Fruit fly (Drosophila melanogaster) whole organism, larva: ENCODE data around the gene CG31674.

Experiments
- noc ChIP-seq: fragments of 200-800 bp; sonication (Bioruptor generic); optimal IDR thresholded peaks from 3 replicates; lab custom pipeline; 2019; ENCODE audit warnings: missing biosample characterization, mild to moderate bottlenecking, missing genetic modification characterization, moderate library complexity

Gene CG31674

DNA sequence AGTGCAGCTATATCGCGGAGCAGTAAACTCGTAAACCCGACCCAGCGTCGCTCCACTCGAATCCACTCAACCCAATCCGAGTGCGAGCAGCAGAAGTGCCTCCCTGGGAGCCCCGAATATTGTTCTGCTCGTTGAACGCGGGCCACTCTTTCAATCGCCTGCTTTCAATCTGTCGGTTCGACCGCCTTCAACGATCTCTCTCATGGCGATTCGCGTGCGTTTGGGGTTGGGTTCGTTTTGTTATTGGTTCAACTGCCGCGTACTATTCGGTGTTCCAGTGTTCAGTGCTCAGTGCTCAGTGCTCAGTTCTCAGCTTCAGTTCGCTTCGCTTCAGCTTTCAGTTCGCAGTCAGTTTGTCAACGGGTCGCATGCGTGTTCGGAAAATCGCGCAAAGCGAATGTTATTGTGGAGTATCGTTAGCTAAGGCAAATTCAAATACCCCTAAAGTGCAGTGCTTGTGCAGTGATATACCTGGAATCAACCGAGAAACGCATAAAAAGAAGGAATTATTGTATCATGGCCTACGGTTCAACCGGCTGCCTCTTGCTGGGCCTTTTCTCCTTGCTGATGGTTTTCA, 9.5 kb downstream of the CG31674 start, which contains the start of gene CG31676:
Gene CG31676 (plus strand): TSS at position 289 of the 577 bp plus-strand sequence.
- TF ChIP-seq noc, result no peak

DNA sequence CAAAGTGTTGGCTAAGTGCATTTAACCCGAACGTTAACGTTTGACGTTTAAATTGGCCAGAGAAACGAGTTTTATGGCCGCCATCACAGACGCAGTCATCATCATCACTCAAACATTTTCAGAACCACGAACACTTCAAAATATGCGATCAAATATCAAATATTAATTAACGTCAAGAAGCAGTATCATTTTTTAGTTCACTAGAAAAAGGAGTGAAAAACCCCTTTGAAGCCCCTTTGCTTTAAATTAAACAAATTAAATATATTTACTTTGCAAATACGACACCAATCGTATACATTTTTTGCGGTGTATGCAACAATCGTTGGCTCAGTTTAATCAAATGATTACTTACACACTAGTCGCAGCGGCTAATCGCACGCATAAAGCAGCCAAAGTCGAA, 13.3 kb downstream of the CG31674 start:
- TF ChIP-seq noc, result no peak

DNA sequence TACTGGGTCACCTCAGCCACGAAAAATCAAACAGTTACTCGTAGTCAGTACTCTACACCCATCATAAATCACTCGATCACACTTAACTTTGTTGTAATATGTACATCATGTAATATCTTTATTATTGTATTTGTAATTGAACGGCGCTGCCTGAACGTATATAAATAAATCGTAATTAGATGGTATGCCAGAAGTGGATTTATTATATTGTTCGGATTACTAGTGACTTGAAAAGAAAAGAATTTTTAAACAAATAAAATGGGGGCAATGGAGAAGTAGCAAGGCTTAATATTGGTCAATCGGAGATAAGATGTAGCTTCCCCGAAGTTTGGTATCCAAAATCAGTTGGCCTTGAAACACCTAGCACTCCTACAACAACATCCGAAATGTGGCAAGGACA, 17.9 kb downstream of the CG31674 start, which contains the start of gene CG14402:
Gene CG14402 (plus strand): TSS at position 301 of the 400 bp plus-strand sequence.
- no peak for TF ChIP-seq noc

DNA sequence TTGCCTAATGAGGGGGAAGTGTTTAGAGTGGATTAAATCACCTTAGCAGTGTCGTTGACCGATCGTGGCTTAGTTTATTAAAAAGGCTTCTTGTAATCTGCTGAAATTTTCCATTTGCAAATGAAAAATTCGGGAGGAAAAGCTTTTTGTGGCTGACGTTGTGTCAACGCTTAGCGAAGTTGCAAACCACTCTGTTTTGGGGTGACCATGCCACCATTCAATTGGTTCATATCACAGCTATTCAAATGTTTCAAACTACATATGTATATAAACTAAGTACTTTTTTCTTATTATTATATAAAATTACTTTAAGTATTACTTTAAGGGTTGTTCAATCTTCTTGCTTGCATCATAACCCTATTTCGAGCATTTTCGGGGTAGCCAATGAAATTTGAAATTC, 20.5 kb downstream of the CG31674 start:
- TF ChIP-seq noc, result no peak

DNA sequence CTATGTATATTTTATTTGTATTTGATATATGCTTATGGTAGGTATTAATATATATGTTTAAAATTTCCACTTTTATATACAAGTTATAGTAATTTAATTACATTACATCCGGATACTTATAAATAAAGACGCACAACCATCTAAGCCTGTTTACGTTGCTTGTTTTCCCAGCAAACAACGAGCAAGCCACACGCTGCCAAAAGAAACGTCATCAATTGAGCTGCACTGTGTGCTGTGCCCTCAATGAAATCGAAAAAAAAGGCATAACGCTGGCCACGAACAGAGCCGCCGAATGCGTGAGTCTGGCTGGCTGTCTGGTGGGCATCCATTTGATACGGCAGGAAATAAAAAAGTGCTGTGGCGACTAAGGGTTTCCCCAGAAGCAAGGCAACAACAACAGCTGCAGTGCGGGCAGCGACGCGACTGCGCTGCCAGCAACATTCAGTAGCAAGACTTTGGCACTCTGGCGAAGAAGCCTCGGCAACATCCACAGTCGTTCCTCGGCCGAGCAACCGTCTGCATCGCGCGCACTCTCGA, 21.1 kb downstream of the CG31674 start, which contains the start of gene twit:
Gene twit (plus strand): TSS at position 487 of the 537 bp plus-strand sequence.
- TF ChIP-seq noc, result no peak

DNA sequence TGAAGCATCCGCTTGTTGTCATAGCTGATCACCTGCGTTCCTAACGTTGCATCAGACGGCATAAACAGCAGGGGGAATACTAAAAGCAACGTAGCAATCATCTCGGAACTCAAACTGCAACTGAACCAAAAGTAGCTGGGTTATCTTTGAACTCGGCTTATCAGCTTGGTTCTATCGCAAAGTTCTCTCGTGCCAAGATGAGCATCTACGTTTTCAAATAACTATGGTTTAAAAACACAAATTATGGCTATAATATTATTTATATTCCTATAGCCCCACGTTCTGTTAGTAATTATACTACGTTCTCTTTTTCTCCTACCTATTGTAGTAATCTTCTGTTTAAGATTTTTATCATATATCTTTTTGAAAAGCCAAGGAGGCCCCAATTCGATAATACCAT, 26.7 kb downstream of the CG31674 start, which contains the start of gene CG14400:
Gene CG14400 (minus strand): TSS at position 101 of the 400 bp plus-strand sequence.
- TF ChIP-seq noc, result no peak

DNA sequence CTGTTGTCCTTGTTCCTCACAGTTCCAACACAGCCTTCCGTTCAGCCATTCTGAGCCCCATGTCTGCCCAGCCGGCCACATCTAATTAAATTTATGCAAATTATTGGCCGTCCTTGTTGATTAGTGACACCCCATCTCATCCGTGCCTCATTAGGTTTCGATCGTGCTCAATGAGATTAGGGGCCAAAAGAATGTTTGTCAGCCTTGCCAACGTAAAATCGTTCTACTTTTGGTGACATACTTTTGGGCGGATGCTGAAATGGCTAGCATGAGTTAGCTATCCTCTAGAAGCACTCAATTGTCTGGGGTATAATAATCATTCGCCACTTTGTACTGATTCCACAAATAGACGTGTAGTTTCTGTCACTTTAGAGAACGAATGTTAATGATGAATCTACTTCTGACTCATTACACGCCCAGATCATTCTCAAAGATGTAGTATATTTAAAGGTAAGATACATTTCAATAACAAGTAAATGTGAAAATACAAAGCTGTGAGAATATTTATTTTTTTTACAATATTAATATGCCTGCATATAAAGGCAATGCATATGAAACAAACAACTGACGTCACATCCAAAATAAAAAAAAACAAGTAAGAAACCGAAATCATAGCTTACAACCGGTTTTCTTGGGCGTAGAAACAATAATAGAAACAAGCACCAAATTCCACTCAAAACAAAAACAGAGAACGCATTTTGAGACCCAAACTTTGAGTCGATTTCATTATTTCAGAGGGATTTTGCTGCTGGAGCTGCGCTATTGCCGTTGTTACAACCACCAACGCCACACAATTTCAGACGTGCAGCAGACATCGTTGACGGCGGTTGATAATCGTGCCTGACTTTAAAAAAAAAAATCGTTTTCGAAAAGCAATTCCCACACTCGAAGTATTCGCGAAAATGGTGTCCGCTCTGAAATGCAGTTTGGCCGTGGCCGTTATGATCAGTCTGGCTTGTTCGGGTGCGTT, 27.6 kb downstream of the CG31674 start, which contains the start of gene bero:
Gene bero (plus strand): TSS at position 325 of the 970 bp plus-strand sequence.
- TF ChIP-seq noc, result no peak

DNA sequence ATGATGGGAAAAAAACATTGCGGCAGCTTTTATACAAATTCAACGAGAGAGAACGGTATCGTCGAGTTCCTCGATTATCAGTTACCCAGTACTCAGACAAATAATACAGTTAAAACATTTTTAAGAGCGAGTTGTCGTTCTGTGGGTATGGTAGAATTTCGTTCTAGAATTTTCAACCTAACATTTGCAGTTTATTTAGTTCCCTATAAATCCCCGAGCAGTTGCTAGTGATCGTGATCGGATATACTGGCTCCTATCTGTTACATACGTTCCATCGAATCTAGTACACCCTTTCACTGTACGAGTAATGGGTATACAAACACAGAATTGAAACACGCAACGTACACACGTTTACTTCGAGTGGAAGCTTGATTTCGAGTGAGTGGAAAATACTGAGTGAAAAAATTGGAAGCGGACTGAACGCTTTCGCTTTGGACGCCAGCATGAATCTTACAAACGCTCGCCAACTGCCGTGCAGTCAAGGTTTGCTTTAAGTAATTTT, 33.8 kb downstream of the CG31674 start, which contains the start of gene CG9338:
Gene CG9338 (plus strand): TSS at position 452 of the 502 bp plus-strand sequence.
- TF ChIP-seq noc, result peak; percentile 90

DNA sequence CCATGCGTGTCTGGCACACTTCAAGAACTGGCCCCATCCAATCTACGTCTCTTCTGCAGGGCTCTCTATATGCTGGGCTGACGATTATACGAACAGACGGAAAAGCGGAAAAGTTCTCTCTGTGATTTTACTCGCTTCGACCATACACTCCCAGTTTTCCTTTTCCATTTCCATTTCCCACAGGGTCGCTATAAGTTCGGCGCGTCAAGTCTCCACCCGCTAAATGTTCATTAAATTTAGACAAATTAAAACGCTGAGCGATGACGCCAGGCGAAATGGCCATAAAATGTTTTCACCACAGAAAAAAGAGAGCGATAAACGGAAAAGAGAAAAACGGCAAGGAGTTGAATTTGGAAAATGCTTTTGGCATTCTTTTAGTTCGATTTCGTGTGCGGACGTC, 36.3 kb downstream of the CG31674 start, which contains the start of gene CG31675:
Gene CG31675 (plus strand): TSS at position 375 of the 400 bp plus-strand sequence.
- no peak for TF ChIP-seq noc

DNA sequence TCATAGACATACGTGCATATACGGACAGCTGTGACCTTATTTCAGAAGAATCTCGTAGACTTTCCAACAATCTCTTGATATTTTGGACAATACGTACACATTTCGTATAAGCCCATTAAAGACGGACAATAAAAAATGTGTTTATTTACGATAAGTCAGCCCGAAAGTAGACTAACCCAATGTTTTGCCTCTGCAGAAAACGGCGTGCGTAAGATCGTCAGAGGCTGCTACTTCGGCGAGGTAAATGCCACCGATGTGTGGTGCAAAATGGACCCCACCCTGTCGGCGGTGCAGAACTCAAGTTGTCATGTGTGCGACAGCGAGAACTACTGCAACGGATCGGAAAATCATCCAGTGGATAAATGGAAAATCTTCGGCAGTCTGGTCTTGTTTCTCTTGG, 37.9 kb downstream of the CG31674 start:
- TF ChIP-seq noc, result no peak

DNA sequence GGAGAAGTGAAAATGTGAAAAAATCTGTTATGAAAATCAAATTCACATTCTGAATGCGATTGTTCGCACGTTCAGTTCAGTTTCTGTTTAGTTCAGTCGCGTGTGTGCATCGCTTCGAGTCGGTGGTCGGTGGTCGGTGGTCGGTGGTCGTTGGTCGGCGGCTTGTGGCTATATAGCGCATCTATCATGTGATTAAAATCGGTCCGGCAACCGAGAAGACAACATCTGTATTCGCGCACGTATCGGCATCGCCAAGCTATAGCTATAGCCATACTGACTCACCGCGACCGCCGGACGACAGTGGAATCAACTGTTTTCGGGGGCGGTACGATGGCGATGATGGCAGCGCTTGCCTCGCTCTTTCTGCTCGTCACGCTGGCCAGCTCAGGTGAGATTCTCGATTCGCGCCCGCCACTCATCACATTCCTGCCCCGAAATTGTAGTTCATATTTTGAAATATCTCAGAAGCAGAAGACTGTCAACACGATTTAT, 38.8 kb downstream of the CG31674 start, which contains the start of gene CG14401:
Gene CG14401 (plus strand): TSS at position 51 of the 492 bp plus-strand sequence.
- TF ChIP-seq noc, result no peak

DNA sequence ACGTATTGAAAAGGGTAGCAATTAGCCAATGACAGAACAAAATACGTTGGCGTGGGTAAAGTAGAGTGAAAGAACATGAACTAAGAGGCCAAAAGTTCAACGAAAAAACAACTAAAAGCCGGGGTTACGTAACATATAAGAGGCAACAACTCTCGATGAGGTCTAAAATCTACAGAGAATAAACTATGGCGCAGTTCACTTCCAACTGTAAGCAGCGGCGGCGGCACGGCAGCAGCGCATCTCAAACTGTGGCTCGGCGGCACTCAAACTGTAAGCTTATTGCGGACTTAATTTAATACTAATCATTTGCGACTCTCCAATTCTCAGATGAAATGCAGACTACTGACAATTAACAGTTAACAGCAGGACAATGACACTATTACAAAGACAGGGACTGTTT, 43.5 kb downstream of the CG31674 start:
- no peak for TF ChIP-seq noc

DNA sequence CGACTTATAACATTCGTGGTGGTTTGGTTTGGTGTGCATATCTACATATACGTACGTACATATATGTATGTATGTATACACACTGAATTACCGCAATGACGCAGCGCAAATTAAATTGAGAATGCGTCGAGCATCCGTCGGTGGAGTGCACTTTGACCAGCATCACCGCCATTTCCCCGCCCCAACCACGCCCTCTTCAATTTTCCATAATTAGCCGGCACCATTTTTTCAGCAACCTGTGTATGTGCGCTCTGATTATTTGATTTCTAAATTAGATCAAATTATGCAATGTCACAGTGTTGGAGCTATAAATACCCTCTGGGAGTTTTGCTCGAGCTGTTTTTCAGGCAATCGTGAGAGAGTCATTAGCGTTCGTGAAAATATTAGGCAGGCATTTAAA, 47.0 kb downstream of the CG31674 start:
- TF ChIP-seq noc, result no peak

DNA sequence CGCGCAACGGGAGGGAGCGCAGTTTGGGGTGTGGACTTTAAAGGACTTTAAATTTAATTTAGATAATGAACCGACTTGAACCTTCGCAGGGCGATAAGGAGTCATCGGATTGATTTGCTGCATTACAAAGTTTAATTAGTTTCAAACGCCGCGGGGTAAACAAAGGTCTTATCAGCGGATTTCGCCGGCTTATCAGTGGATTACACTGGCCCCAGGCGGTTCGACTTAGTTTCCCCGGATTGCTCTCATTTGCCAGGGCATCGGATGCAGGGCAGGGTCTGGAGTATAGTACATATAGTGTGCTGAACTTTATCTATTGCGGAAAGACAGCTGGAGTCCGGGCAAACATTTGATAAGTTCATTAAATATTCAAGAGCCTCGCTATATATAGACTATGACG, 47.4 kb downstream of the CG31674 start:
- no peak for TF ChIP-seq noc

DNA sequence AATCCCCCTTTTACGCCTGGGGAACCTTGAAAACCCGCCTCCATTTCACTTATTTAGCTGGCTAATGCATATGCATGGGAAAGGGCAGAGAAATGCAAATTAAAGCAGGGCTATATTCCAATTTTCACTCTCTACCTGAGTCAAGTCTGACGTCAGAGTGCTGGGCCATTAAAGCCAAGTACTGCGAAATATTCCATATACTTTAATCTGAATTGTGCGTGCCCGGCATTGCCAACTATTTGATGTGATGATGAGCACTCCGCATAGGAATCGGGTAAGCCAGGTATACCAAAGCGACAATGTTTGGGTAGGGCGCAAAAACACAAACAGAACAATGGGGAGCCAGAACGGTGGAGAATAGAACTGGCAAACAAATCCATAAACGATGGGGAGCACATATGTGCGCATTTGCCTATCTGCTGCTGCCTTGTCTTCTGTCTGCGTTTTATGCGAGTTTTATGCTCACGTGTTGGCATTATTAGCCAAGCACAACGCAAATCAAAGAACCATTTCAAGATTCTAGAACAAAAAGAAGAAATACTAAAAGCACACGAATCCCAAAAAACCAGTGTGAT, 48.6 kb downstream of the CG31674 start:
- TF ChIP-seq noc, result peak; percentile 33

DNA sequence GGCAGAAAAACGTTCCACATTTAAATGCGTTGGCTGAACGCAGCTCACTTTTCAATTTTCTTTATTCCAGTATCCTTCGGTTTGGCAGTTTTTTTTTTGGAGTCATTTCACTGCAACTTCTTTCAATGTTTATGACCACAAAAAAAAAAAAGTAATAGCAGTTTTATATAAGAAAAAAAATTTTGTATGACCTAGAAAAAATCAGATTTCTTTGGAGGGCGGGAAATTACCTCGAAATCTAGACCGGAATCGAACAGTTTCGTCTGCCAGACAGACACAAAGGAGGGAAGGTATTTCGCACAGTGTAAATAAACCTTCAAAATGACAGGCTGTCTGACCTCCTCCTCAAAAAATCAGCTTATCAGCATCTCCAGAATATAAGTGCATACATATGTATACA, 49.4 kb downstream of the CG31674 start:
- TF ChIP-seq noc, result no peak
